Worm (Caenorhabditis elegans): Measurements from ENCODE around the gene T13C5.7.
A peak's percentile ranks its signal among the peaks of the same experiment; 100 is the strongest.

T13C5.7 gene

DNA sequence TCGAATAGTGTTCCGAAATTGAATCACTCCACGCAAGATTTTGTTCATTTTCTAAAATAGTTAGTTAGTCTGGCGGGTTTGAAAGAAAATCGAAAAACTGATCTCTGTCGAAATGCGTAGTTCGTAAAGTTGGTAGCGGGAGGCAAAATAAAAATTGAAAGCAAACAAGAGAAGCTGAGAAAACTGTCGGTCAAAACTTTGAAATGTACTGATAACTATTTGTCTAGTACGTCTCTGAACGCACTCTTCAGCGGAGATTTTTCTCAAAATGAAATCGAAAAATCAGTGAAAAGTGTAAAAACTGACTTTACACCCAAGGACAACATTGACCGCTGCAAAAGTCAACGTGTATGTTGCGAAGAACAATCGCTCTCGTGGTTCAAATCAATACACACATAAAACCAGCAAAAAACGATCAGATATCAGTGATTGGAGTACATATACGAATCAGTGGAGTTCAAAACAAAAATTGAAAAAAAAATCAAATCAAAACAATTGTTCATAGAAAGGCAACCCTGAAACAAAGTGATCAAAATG lies 24.4 kb downstream of the T13C5.7 start, which contains the start of gene bca-1 (continued):
- peak in 1 of 2 experiments; percentile 40 for TF ChIP-seq lsy-2 (tag; optimal IDR thresholded peaks at IDR 0.05)
- no peak for TF ChIP-seq ces-1 (GFP tag; optimal IDR thresholded peaks at IDR 0.05)
- peak; percentile 84 for TF ChIP-seq hlh-30 (tag; optimal IDR thresholded peaks at IDR 0.05; ENCODE audit: insufficient read depth)
- no peak for TF ChIP-seq lim-7 (GFP tag; IDR thresholded peaks at IDR 0.05)
- no peak for TF ChIP-seq T26A8.4 (GFP tag; IDR thresholded peaks at IDR 0.05)
- no peak for TF ChIP-seq R02D3.7 (tag; optimal IDR thresholded peaks at IDR 0.05)
- peak; percentile 37 for TF ChIP-seq ama-1 (optimal IDR thresholded peaks at IDR 0.05)
- TF ChIP-seq daf-16 (GFP tag; optimal IDR thresholded peaks at IDR 0.05): peak in 1 of 2 experiments; percentile 22
- peak; percentile 53 for TF ChIP-seq daf-16 (tag; optimal IDR thresholded peaks at IDR 0.05)
- TF ChIP-seq lir-3 (tag; optimal IDR thresholded peaks at IDR 0.05): no peak
- peak in 1 of 2 experiments; percentile 49 for TF ChIP-seq mdl-1 (tag; optimal IDR thresholded peaks at IDR 0.05)
- no peak for TF ChIP-seq jun-1 (tag; optimal IDR thresholded peaks at IDR 0.05)
- no peak for TF ChIP-seq vab-7 (GFP tag; IDR thresholded peaks at IDR 0.05)
- no peak for TF ChIP-seq pqm-1 (tag; optimal IDR thresholded peaks at IDR 0.05)
- TF ChIP-seq mep-1 (tag; optimal IDR thresholded peaks at IDR 0.05): peak; percentile 59
- peak; percentile 63 for TF ChIP-seq dve-1 (tag; optimal IDR thresholded peaks at IDR 0.05; ENCODE audit: insufficient read depth)
- TF ChIP-seq ceh-82 (tag; optimal IDR thresholded peaks at IDR 0.05): no peak
- TF ChIP-seq hlh-11 (tag; optimal IDR thresholded peaks at IDR 0.05): peak; percentile 65
- peak in 1 of 2 experiments; percentile 24 for TF ChIP-seq hif-1 (tag; optimal IDR thresholded peaks at IDR 0.05)
- TF ChIP-seq mxl-3 (GFP tag; optimal IDR thresholded peaks at IDR 0.05): peak; percentile 37
- no peak for TF ChIP-seq Y5F2A.4 (GFP tag; optimal IDR thresholded peaks at IDR 0.05)
- no peak for TF ChIP-seq dpl-1 (GFP tag; optimal IDR thresholded peaks at IDR 0.05)
- no peak for TF ChIP-seq egl-43 (GFP tag; IDR thresholded peaks at IDR 0.05)
- TF ChIP-seq daf-19 (GFP tag; conservative IDR thresholded peaks at IDR 0.05): no peak

DNA sequence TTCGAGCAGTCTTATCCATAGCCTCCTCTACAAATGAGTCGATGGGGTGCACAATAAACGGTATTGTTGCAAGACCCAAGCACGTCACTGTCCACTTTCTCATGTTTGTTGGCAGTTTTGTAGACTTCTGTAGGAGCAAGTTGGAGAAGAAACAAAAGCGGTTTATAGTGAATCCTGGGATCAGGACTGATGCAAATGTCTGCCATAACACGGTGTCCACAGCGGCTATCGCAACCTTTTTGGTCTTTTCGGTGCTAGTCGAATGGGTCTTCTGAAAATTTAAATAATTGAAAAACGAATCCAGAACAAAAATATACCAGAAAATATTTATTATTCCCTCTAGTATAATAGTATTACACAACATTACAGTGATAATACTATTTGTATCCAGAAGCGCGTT lies 24.9 kb downstream of the T13C5.7 start:
- TF ChIP-seq tag-97 (GFP tag; IDR thresholded peaks at IDR 0.05) (no peak), unc-62 (GFP tag; optimal IDR thresholded peaks at IDR 0.05 in 1 of 2) (peak in 1 of 2 experiments; percentile 90), unc-62 (tag; optimal IDR thresholded peaks at IDR 0.05) (no peak), ceh-28 (tag; optimal IDR thresholded peaks at IDR 0.05) (no peak), mdl-1 (tag; optimal IDR thresholded peaks at IDR 0.05) (no peak)

DNA sequence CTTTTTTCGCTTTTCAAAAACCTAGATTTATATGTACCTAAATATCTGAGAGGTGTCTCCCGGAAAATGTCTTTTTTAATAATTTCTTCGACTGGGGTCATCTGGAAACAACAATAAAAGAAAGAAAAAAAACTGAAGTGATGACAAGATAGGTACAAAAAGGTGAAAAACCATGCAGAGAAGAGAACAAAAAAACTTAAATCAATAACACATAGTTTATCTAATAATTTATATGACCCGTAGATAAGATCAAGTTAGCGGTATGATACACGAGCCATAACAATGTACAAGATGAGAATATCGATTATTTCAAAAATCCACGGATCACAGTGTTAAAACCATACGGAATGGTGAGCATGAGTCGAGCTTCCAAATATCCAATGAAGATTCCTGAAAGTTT lies 25.9 kb downstream of the T13C5.7 start, which contains the start of gene mtp-18:
Gene mtp-18 (minus strand): TSS at position 101 of the 400 bp plus-strand sequence.
- TF ChIP-seq unc-62 (GFP tag; optimal IDR thresholded peaks at IDR 0.05 in 1 of 2) (peak in 1 of 2 experiments; percentile 12), unc-62 (tag; optimal IDR thresholded peaks at IDR 0.05) (no peak), ceh-44 (GFP tag; IDR thresholded peaks at IDR 0.05) (no peak)

DNA sequence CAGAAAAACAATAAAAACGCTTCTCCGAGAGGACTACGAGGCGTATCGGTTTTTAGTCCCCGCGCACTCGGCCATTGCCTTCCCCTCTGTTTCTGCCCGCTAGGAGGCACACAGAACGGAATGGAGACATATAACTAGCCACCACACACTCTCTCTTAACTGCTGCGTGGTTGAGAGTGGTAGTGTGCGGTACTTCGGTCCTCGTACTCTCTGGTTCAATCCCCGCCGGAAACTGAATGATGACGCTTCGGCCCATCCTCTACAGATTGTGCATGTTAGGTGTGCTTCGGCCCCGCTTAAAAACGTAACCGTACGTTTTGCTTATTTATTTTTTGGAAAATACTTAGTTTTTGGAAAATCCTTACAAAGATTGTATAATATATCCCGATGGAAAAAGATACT lies 27.3 kb downstream of the T13C5.7 start, which contains the start of gene T13C5.6:
Gene T13C5.6 (minus strand): TSS at position 1 of the 402 bp plus-strand sequence.
- TF ChIP-seq daf-8 (GFP tag; IDR thresholded peaks at IDR 0.05) (0 out of 2 replicates have a peak, but pooled peaks have one; percentile 27), nhr-28 (tag; optimal IDR thresholded peaks at IDR 0.05) (peak; percentile 78), saeg-2 (GFP tag; IDR thresholded peaks at IDR 0.05) (peak; percentile 91), Y48G9A.11 (GFP tag; IDR thresholded peaks at IDR 0.05) (peak; percentile 70), mdl-1 (tag; optimal IDR thresholded peaks at IDR 0.05) (peak in 1 of 2 experiments; percentile 74), F26F4.8 (GFP tag; conservative IDR thresholded peaks at IDR 0.05) (peak; percentile 85), dpl-1 (GFP tag; optimal IDR thresholded peaks at IDR 0.05) (peak; percentile 64), hlh-11 (tag; optimal IDR thresholded peaks at IDR 0.05) (peak; percentile 88), D1046.2 (GFP tag; IDR thresholded peaks at IDR 0.05) (peak; percentile 68; the same call in 1 of the 2 replicates), php-3 (GFP tag; IDR thresholded peaks at IDR 0.05) (peak; percentile 81), unc-62 (GFP tag; optimal IDR thresholded peaks at IDR 0.05 in 1 of 2) (peak in 1 of 2 experiments; percentile 12), unc-62 (tag; optimal IDR thresholded peaks at IDR 0.05) (no peak), egl-43 (GFP tag; IDR thresholded peaks at IDR 0.05) (peak; percentile 98), dmd-9 (GFP tag; IDR thresholded peaks at IDR 0.05) (peak; percentile 84), lir-3 (tag; optimal IDR thresholded peaks at IDR 0.05) (peak; percentile 89), sdz-12 (GFP tag; optimal IDR thresholded peaks at IDR 0.05) (peak; percentile 94), tag-97 (GFP tag; IDR thresholded peaks at IDR 0.05) (peak; percentile 36; the same call in 1 of the 2 replicates), lin-15B (tag; optimal IDR thresholded peaks at IDR 0.05) (no peak), lin-39 (tag; optimal IDR thresholded peaks at IDR 0.05) (no peak), ama-1 (optimal IDR thresholded peaks at IDR 0.05) (no peak), T26A8.4 (GFP tag; IDR thresholded peaks at IDR 0.05) (peak; percentile 94), nhr-102 (tag; optimal IDR thresholded peaks at IDR 0.05) (peak; percentile 92), ceh-62 (tag; optimal IDR thresholded peaks at IDR 0.05) (no peak), nhr-48 (tag; optimal IDR thresholded peaks at IDR 0.05) (peak; percentile 84), mes-2 (tag; optimal IDR thresholded peaks at IDR 0.05; ENCODE audit: poor library complexity, severe bottlenecking) (peak; percentile 97), ces-1 (GFP tag; optimal IDR thresholded peaks at IDR 0.05) (peak; percentile 66), R02D3.7 (tag; optimal IDR thresholded peaks at IDR 0.05) (no peak)

Measured in whole organism, L4 larva.